Worm (Caenorhabditis elegans) whole organism, L1 larva: ENCODE results near the gene Y39A1A.31.

Source experiments
- C04F5.9 ChIP-seq: sonication (generic microtip); optimal IDR thresholded peaks from 2 replicates; lab custom pipeline; 2016; ENCODE audit warnings: missing genetic modification characterization, missing compliant biosample characterization
- Y116A8C.19 ChIP-seq: sonication (generic microtip); optimal IDR thresholded peaks from 2 replicates; lab custom pipeline; 2016; ENCODE audit warnings: missing compliant biosample characterization, missing genetic modification characterization, borderline replicate concordance
- aly-2 ChIP-seq: fragments of 150-350 bp; optimal IDR thresholded peaks from 2 replicates; lab custom pipeline; 2014; ENCODE audit warnings: missing biosample characterization, missing genetic modification characterization
- blmp-1 ChIP-seq: fragments of 150-350 bp; optimal IDR thresholded peaks from 2 replicates; lab custom pipeline; 2014; ENCODE audit warnings: missing biosample characterization, missing genetic modification characterization
- ceh-8 ChIP-seq: fragments of 200-800 bp; sonication (Bioruptor generic); optimal IDR thresholded peaks from 2 replicates; lab custom pipeline; 2018; ENCODE audit warnings: mild to moderate bottlenecking, missing genetic modification characterization, moderate library complexity, missing compliant biosample characterization
- ceh-82 ChIP-seq, 3 experiments: fragments of 150-350 bp in 1 of 3; sonication (generic microtip) in 2 of 3; optimal IDR thresholded peaks; 2 replicates each; lab custom pipeline; 2014 to 2017; ENCODE audit warnings: missing biosample characterization in 3 of 3, missing genetic modification characterization in 3 of 3
- ces-1 ChIP-seq: fragments of 150-350 bp; optimal IDR thresholded peaks from 2 replicates; lab custom pipeline; 2014; ENCODE audit warnings: missing biosample characterization, missing genetic modification reagents, missing genetic modification characterization
- dpl-1 ChIP-seq, 3 experiments: fragments of 150-350 bp in 2 of 3; sonication (generic microtip) in 1 of 3; optimal IDR thresholded peaks; 2 replicates each; lab custom pipeline; 2014 to 2017; ENCODE audit warnings: missing biosample characterization in 3 of 3, missing genetic modification characterization in 3 of 3, missing genetic modification reagents in 3 of 3
- dsc-1 ChIP-seq: sonication (generic microtip); optimal IDR thresholded peaks from 2 replicates; lab custom pipeline; 2016; ENCODE audit warnings: mild to moderate bottlenecking, missing genetic modification characterization, missing compliant biosample characterization
- efl-1 ChIP-seq, 4 experiments: fragments of 150-350 bp; optimal IDR thresholded peaks in 3 of 4; peaks in 1 of 4; 1 replicate in 1 of 4; 2 replicates in 3 of 4; lab custom pipeline; 2014; ENCODE audit warnings: missing biosample characterization in 2 of 4, missing genetic modification characterization in 2 of 4, missing genetic modification reagents in 2 of 4
- efl-3 ChIP-seq: fragments of 200-800 bp; sonication (Bioruptor generic); optimal IDR thresholded peaks from 2 replicates; lab custom pipeline; 2018; ENCODE audit warnings: mild to moderate bottlenecking, missing genetic modification characterization, missing compliant biosample characterization
- elt-3 ChIP-seq, 6 experiments: fragments of 150-350 bp in 1 of 6; sonication (generic microtip); optimal IDR thresholded peaks; 2 replicates each; lab custom pipeline; 2017 to 2018; ENCODE audit warnings: missing biosample characterization in 6 of 6, missing genetic modification characterization in 6 of 6, inconsistent platforms in 1 of 6
- fkh-10 ChIP-seq: sonication (generic microtip); optimal IDR thresholded peaks from 2 replicates; lab custom pipeline; 2017; ENCODE audit warnings: missing biosample characterization, missing genetic modification reagents, missing genetic modification characterization
- fos-1 ChIP-seq: fragments of 150-350 bp; optimal IDR thresholded peaks from 2 replicates; lab custom pipeline; 2014; ENCODE audit warnings: missing biosample characterization, missing genetic modification characterization
- grh-1 ChIP-seq: fragments of 200-800 bp; sonication (Bioruptor generic); IDR thresholded peaks from 2 replicates; pipeline ENCODE4 v1.3.6; 2022; ENCODE audit warnings: missing genetic modification reagents, missing genetic modification characterization, missing compliant biosample characterization
- hpl-2 ChIP-seq: fragments of 150-350 bp; optimal IDR thresholded peaks from 2 replicates; lab custom pipeline; 2014; ENCODE audit warnings: missing biosample characterization, missing genetic modification reagents, missing genetic modification characterization
- isw-1 ChIP-seq: fragments of 200-800 bp; sonication (Bioruptor generic); IDR thresholded peaks from 2 replicates; pipeline ENCODE4 v1.3.6; 2022; ENCODE audit warnings: missing genetic modification characterization, missing compliant biosample characterization
- jun-1 ChIP-seq: fragments of 150-350 bp; optimal IDR thresholded peaks from 2 replicates; lab custom pipeline; 2014; ENCODE audit warnings: missing biosample characterization, missing genetic modification reagents, missing genetic modification characterization
- lin-13 ChIP-seq: fragments of 150-350 bp; optimal IDR thresholded peaks from 2 replicates; lab custom pipeline; 2014; ENCODE audit warnings: missing biosample characterization, missing genetic modification reagents, missing genetic modification characterization
- lin-35 ChIP-seq, 2 experiments: fragments of 150-350 bp; optimal IDR thresholded peaks; 2 replicates each; lab custom pipeline; 2014; ENCODE audit warnings: missing biosample characterization in 2 of 2, missing genetic modification characterization in 2 of 2, missing genetic modification reagents in 2 of 2
- lin-39 ChIP-seq: fragments of 150-350 bp; optimal IDR thresholded peaks from 2 replicates; lab custom pipeline; 2014; ENCODE audit warnings: missing biosample characterization, missing genetic modification reagents, missing genetic modification characterization
- lir-3 ChIP-seq: sonication (generic microtip); optimal IDR thresholded peaks from 2 replicates; lab custom pipeline; 2016; ENCODE audit warnings: mild to moderate bottlenecking, missing genetic modification characterization, moderate library complexity, missing compliant biosample characterization; ENCODE audit not compliant: poor library complexity
- mdl-1 ChIP-seq, 2 experiments: fragments of 150-350 bp; optimal IDR thresholded peaks; 2 replicates each; lab custom pipeline; 2014 to 2017; ENCODE audit warnings: missing biosample characterization in 2 of 2, missing genetic modification characterization in 2 of 2, inconsistent platforms in 1 of 2
- nhr-11 ChIP-seq: fragments of 150-350 bp; optimal IDR thresholded peaks from 2 replicates; lab custom pipeline; 2014; ENCODE audit warnings: missing biosample characterization, missing genetic modification characterization
- nhr-47 ChIP-seq: sonication (generic microtip); optimal IDR thresholded peaks from 2 replicates; lab custom pipeline; 2016; ENCODE audit warnings: mild to moderate bottlenecking, missing genetic modification characterization, moderate library complexity, missing compliant biosample characterization
- nhr-71 ChIP-seq: sonication (generic microtip); optimal IDR thresholded peaks from 2 replicates; lab custom pipeline; 2016; ENCODE audit warnings: mild to moderate bottlenecking, missing genetic modification characterization, moderate library complexity, missing compliant biosample characterization
- nhr-84 ChIP-seq: sonication (generic microtip); optimal IDR thresholded peaks from 2 replicates; lab custom pipeline; 2017; ENCODE audit warnings: missing biosample characterization, missing genetic modification characterization
- nhr-85 ChIP-seq: sonication (generic microtip); peaks from one replicate; lab custom pipeline; 2016; ENCODE audit warnings: missing genetic modification characterization, inconsistent platforms, missing compliant biosample characterization
- snpc-4 ChIP-seq: fragments of 150-350 bp; optimal IDR thresholded peaks from 2 replicates; lab custom pipeline; 2014; ENCODE audit warnings: missing biosample characterization, missing genetic modification characterization
- snu-23 ChIP-seq: sonication (generic microtip); optimal IDR thresholded peaks from 2 replicates; lab custom pipeline; 2016; ENCODE audit warnings: missing genetic modification characterization, missing compliant biosample characterization
- sptf-1 ChIP-seq: fragments of 150-350 bp; optimal IDR thresholded peaks from 2 replicates; lab custom pipeline; 2014; ENCODE audit warnings: missing biosample characterization, missing genetic modification characterization
- unc-86 ChIP-seq: sonication (generic microtip); optimal IDR thresholded peaks from 2 replicates; lab custom pipeline; 2016; ENCODE audit warnings: missing genetic modification characterization, missing compliant biosample characterization
- unc-98 ChIP-seq: fragments of 200-800 bp; sonication (Bioruptor generic); IDR thresholded peaks from 2 replicates; pipeline ENCODE4 v1.3.6; 2022; ENCODE audit warnings: missing genetic modification characterization, missing compliant biosample characterization
- zag-1 ChIP-seq: fragments of 150-350 bp; optimal IDR thresholded peaks from 2 replicates; lab custom pipeline; 2014; ENCODE audit warnings: missing biosample characterization, missing genetic modification characterization
- zip-4 ChIP-seq: fragments of 200-800 bp; sonication (Bioruptor generic); optimal IDR thresholded peaks from 2 replicates; lab custom pipeline; 2018; ENCODE audit warnings: mild to moderate bottlenecking, missing genetic modification characterization, moderate library complexity, missing compliant biosample characterization

Gene Y39A1A.31

ce11 chrIII:10704499-10704898 lies 15.5 kb upstream of the Y39A1A.31 start:
- TF ChIP-seq Y116A8C.19 (tag; lab: Kevin White, UChicago) (no peak), lin-35 (GFP tag; optimal IDR thresholded peaks at IDR 0.05; lab: Kevin White, UChicago) (no peak), ceh-8 (GFP tag; lab: Kevin White, UChicago) (no peak), C04F5.9 (tag; lab: Kevin White, UChicago) (no peak), ceh-82 (tag; optimal IDR thresholded peaks at IDR 0.05; lab: Kevin White, UChicago) (no peak), unc-98 (GFP tag; lab: Robert Waterston, UW) (no peak), zip-4 (GFP tag; lab: Kevin White, UChicago) (no peak), isw-1 (no peak), unc-86 (no peak)

- TF ChIP-seq efl-1 (optimal IDR thresholded peaks at IDR 0.05; lab: Kevin White, UChicago) (no peak), efl-1 (GFP tag; optimal IDR thresholded peaks at IDR 0.05 in 1 of 2; lab: Kevin White, UChicago) (peak in 1 of 2 experiments; percentile 91), jun-1 (tag; lab: Kevin White, UChicago) (no peak)
Observed at ce11 chrIII:10703833-10704232, 14.9 kb upstream of the Y39A1A.31 start.

ce11 chrIII:10702805-10703204 lies 13.8 kb upstream of the Y39A1A.31 start:
- no peak for TF ChIP-seq fos-1 (tag; lab: Kevin White, UChicago)
- TF ChIP-seq lir-3 (tag; lab: Kevin White, UChicago), result no peak
- TF ChIP-seq grh-1 (GFP tag; lab: Robert Waterston, UW), result no peak

ce11 chrIII:10700460-10700859 lies 11.5 kb upstream of the Y39A1A.31 start, which contains the start of gene Y39A1A.20:
Gene Y39A1A.20 (minus strand): TSS chrIII:10700560.
- no peak for TF ChIP-seq hpl-2
- TF ChIP-seq ces-1 (GFP tag; lab: Kevin White, UChicago), result no peak
- TF ChIP-seq lin-13, result no peak
- TF ChIP-seq elt-3 (tag; optimal IDR thresholded peaks at IDR 0.05; lab: Kevin White, UChicago), result no peak
- no peak for TF ChIP-seq isw-1
- TF ChIP-seq snpc-4 (tag; lab: Kevin White, UChicago), result no peak
- TF ChIP-seq nhr-71 (tag; lab: Kevin White, UChicago), result no peak
- TF ChIP-seq dpl-1 (GFP tag; optimal IDR thresholded peaks at IDR 0.05; lab: Kevin White, UChicago), result no peak
- no peak for TF ChIP-seq fkh-10
- TF ChIP-seq sptf-1 (tag; lab: Kevin White, UChicago), result no peak
- no peak for TF ChIP-seq dsc-1 (tag; lab: Kevin White, UChicago)
- no peak for TF ChIP-seq nhr-84 (tag; lab: Kevin White, UChicago)
- TF ChIP-seq aly-2, result no peak
- no peak for TF ChIP-seq nhr-47
- TF ChIP-seq lin-39 (tag; lab: Kevin White, UChicago), result no peak
- TF ChIP-seq zag-1, result no peak
- no peak for TF ChIP-seq nhr-11 (tag; lab: Kevin White, UChicago)

- TF ChIP-seq efl-1 (optimal IDR thresholded peaks at IDR 0.05; lab: Kevin White, UChicago) (no peak), efl-1 (GFP tag; optimal IDR thresholded peaks at IDR 0.05 in 1 of 2; lab: Kevin White, UChicago) (peak in 1 of 2 experiments; percentile 84), snu-23 (GFP tag; lab: Kevin White, UChicago) (no peak), mdl-1 (tag; optimal IDR thresholded peaks at IDR 0.05; lab: Kevin White, UChicago) (no peak), efl-3 (GFP tag; lab: Kevin White, UChicago) (no peak), nhr-85 (peak; percentile 57), elt-3 (tag; optimal IDR thresholded peaks at IDR 0.05; lab: Kevin White, UChicago) (peak in 1 of 6 experiments; percentile 37), blmp-1 (tag; lab: Kevin White, UChicago) (peak; percentile 10)
Observed at ce11 chrIII:10694294-10694693, 5.3 kb upstream of the Y39A1A.31 start, which contains the start of the genes Y39A1A.18 and fmo-3. Gene Y39A1A.18 (minus strand): TSS chrIII:10694485. Gene fmo-3 (plus strand): TSS chrIII:10694681.
